Worm (Caenorhabditis elegans) whole organism, L4 larva: ENCODE measurements around the gene Y116F11A.6.

Source experiments
- aha-1 ChIP-seq: fragments of 150-350 bp; peaks from one replicate; lab custom pipeline; 2014; ENCODE audit warnings: missing biosample characterization, missing genetic modification characterization
- ceh-44 ChIP-seq: fragments of 200-800 bp; sonication (Bioruptor generic); IDR thresholded peaks from 2 replicates; pipeline ENCODE4 v1.3.6; 2022; ENCODE audit warnings: missing genetic modification reagents, missing genetic modification characterization, missing compliant biosample characterization
- ceh-82 ChIP-seq: sonication (generic microtip); optimal IDR thresholded peaks from 2 replicates; lab custom pipeline; 2017; ENCODE audit warnings: missing biosample characterization, missing genetic modification characterization
- duxl-1 ChIP-seq: sonication (generic microtip); optimal IDR thresholded peaks from 2 replicates; lab custom pipeline; 2016; ENCODE audit warnings: mild to moderate bottlenecking, missing genetic modification characterization, moderate library complexity, missing compliant biosample characterization; ENCODE audit not compliant: poor library complexity
- egl-27 ChIP-seq: sonication (generic microtip); optimal IDR thresholded peaks from 3 replicates; lab custom pipeline; 2017; ENCODE audit warnings: missing biosample characterization, missing genetic modification reagents, missing genetic modification characterization
- hlh-11 ChIP-seq: fragments of 200-800 bp; sonication (Bioruptor generic); optimal IDR thresholded peaks from 2 replicates; lab custom pipeline; 2018; ENCODE audit warnings: mild to moderate bottlenecking, missing genetic modification characterization, missing compliant biosample characterization
- hlh-30 ChIP-seq: sonication (generic microtip); optimal IDR thresholded peaks from 2 replicates; lab custom pipeline; 2017; ENCODE audit warnings: antibody characterized with exemption, mild to moderate bottlenecking, missing genetic modification characterization, missing compliant biosample characterization; ENCODE audit not compliant: insufficient read depth
- hmg-1.1 ChIP-seq: fragments of 200-800 bp; sonication (Bioruptor generic); IDR thresholded peaks from 2 replicates; pipeline ENCODE4 v1.3.6; 2022; ENCODE audit warnings: missing genetic modification reagents, missing genetic modification characterization, missing compliant biosample characterization
- jun-1 ChIP-seq: fragments of 150-350 bp; optimal IDR thresholded peaks from 2 replicates; lab custom pipeline; 2014; ENCODE audit warnings: missing biosample characterization, missing genetic modification reagents, missing genetic modification characterization
- lin-39 ChIP-seq: fragments of 150-350 bp; optimal IDR thresholded peaks from 2 replicates; lab custom pipeline; 2014; ENCODE audit warnings: missing biosample characterization, missing genetic modification reagents, missing genetic modification characterization
- madf-5 ChIP-seq, 2 experiments: fragments of 200-800 bp; sonication (Bioruptor generic); IDR thresholded peaks; 2 replicates each; pipeline ENCODE4 v1.3.6; 2022; ENCODE audit warnings: missing compliant biosample characterization in 2 of 2, missing genetic modification characterization in 2 of 2
- nhr-25 ChIP-seq: sonication (generic microtip); optimal IDR thresholded peaks from 2 replicates; lab custom pipeline; 2017; ENCODE audit warnings: missing genetic modification characterization, mild to moderate bottlenecking, missing compliant biosample characterization, antibody characterized with exemption, moderate library complexity, borderline replicate concordance; ENCODE audit not compliant: insufficient read depth
- nhr-41 ChIP-seq: fragments of 200-800 bp; sonication (Bioruptor generic); IDR thresholded peaks from 2 replicates; pipeline ENCODE4 v1.3.6; 2022; ENCODE audit warnings: missing genetic modification reagents, missing genetic modification characterization, missing compliant biosample characterization
- spr-3 ChIP-seq: fragments of 200-800 bp; sonication (Bioruptor generic); optimal IDR thresholded peaks from 2 replicates; lab custom pipeline; 2018; ENCODE audit warnings: mild to moderate bottlenecking, missing genetic modification characterization, missing compliant biosample characterization
- tag-97 ChIP-seq: fragments of 200-800 bp; sonication (Bioruptor generic); IDR thresholded peaks from 2 replicates; pipeline ENCODE4 v1.3.6; 2022; ENCODE audit warnings: missing genetic modification characterization, missing compliant biosample characterization
- unc-130 ChIP-seq: sonication (generic microtip); optimal IDR thresholded peaks from 2 replicates; lab custom pipeline; 2016; ENCODE audit warnings: missing genetic modification reagents, missing genetic modification characterization, missing compliant biosample characterization
- zfp-3 ChIP-seq: fragments of 200-800 bp; sonication (Bioruptor generic); conservative IDR thresholded peaks from 2 replicates; pipeline ENCODE4 v1.3.6; 2022; ENCODE audit warnings: missing genetic modification reagents, missing genetic modification characterization, missing compliant biosample characterization
- zip-11 ChIP-seq: fragments of 200-800 bp; sonication (Bioruptor generic); IDR thresholded peaks from 2 replicates; pipeline ENCODE4 v1.3.6; 2022; ENCODE audit warnings: missing genetic modification characterization, missing compliant biosample characterization
- ztf-11 ChIP-seq: fragments of 150-350 bp; optimal IDR thresholded peaks from 2 replicates; lab custom pipeline; 2014; ENCODE audit warnings: missing biosample characterization, missing genetic modification characterization

The Y116F11A.6 gene

DNA sequence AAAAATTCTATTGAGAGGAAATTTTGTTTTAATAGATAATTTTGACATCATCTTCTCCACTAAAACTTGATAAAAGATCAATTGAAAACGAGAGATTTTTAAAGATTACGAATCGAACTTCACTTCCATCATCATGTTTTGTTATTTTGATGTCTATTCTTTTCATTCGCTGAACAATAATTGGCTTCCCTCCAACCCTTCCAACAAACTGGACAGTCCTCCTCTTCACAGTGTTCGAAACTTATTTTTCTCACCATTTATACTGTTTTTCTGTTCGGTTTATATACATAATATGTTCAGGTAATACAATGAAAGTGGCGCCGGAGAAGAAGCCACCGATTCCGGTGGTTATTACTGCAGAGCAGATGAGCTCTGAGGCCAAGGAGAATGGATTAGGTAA lies 41.4 kb downstream of the Y116F11A.6 start, which contains the start of gene M162.5:
Gene M162.5 (plus strand): TSS at position 301 of the 400 bp plus-strand sequence.
- TF ChIP-seq nhr-25 (tag; lab: Kevin White, UChicago) (no peak), tag-97 (no peak), aha-1 (tag; lab: Kevin White, UChicago) (peak; percentile 42)

DNA sequence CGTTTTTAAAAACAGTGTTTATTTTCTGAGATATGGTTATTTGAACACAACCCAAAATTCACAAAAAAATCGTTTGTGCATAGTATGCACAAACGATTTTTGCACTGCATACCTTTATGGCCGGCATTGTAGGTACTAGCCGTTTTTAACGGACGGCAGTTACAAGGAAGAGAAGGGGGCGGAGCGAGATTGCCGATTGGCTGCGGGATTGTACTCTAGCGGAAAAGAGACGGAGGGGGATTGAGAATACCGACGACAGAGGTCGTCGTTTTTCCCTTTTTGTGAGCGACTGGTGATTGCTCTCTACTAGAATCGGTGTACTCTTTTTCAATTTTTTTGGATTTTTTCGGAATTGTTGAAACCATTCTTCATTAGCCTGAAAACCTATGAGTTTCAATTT lies 48.4 kb downstream of the Y116F11A.6 start:
- TF ChIP-seq duxl-1 (tag; lab: Kevin White, UChicago) (peak; percentile 54), zip-11 (no peak)

DNA sequence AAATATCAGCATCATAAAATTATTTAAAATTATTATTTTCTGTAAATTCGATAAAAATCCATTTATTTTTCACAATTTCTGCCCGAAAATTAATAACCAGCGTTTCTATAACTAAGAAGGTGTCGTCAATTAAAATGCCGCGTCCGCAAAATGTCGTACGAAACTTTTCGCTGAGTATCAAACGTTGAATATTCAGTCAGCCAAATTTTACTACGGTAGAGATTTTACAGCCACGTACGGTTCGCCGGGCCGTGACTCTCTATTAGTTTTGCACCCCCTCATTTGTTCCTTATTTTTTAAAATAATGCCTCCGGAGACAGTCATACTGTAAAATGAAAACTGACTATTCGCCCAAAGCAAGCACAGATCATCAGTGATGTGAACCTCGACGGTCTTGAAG lies 51.5 kb downstream of the Y116F11A.6 start:
- peak; percentile 49 for TF ChIP-seq unc-130 (GFP tag; lab: Kevin White, UChicago)

DNA sequence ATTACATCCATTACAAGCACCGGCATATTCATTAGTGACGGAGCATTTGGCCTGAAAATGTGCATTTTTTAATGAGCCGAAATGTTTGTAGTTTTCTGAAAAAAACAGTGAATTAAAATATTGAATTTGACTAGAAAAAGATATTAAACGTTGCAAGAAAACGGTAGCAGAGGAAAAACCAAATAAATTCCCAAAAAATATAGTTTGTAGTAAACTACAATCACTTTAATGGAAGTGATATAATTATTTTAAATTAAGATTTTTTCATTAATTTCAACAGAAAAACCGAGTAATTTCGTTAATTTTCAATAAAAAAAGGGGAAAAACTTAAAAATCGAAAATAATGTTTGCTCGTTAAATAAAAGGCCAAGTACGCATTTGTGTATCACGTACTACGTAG lies 52.3 kb downstream of the Y116F11A.6 start, which contains the start of gene M162.15:
Gene M162.15 (minus strand): TSS at position 101 of the 400 bp plus-strand sequence.
- TF ChIP-seq tag-97 (no peak), zfp-3 (no peak), lin-39 (no peak), ztf-11 (tag; lab: Kevin White, UChicago) (no peak), spr-3 (no peak)

DNA sequence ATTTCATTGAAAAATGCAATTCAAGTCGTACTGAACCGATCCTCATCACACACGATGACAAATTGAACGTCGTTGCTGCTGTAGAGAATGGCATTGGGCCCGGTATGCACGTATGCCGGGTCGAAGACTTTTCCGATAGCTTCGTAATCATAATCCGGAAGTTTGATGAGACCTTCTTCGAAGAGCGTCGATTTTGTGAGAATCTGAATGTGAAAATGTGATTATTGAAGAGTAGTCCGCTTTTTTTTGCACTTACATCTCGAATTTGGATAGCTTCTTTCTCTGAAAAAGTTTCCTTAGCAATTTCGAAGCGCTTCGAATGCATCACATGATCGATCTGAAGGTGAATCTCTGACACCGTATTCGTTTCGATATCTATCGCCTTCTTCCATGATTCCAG lies 57.9 kb downstream of the Y116F11A.6 start, which contains the start of gene fbxa-118:
Gene fbxa-118 (minus strand): TSS at position 101 of the 400 bp plus-strand sequence.
- TF ChIP-seq jun-1 (tag; lab: Kevin White, UChicago) (no peak), hlh-30 (tag; lab: Kevin White, UChicago) (no peak), hlh-11 (tag; lab: Kevin White, UChicago) (no peak), hmg-1.1 (GFP tag; lab: Robert Waterston, UW) (no peak), madf-5 (GFP tag; IDR thresholded peaks at IDR 0.05; lab: Robert Waterston, UW) (no peak), ceh-82 (no peak), nhr-41 (no peak), ceh-44 (GFP tag; lab: Robert Waterston, UW) (no peak), egl-27 (tag; lab: Kevin White, UChicago) (no peak)
